Worm (Caenorhabditis elegans) whole organism, L4 larva: Measurements from ENCODE around the gene ddx-35.

Experiments used
- Y48G9A.11 ChIP-seq: fragments of 200-800 bp; sonication (Bioruptor generic); IDR thresholded peaks from 2 replicates; pipeline ENCODE4 v1.3.6; 2022; ENCODE audit warnings: missing genetic modification reagents, missing genetic modification characterization, missing compliant biosample characterization
- ces-1 ChIP-seq: fragments of 150-350 bp; sonication (generic microtip); optimal IDR thresholded peaks from 4 replicates; lab custom pipeline; 2014; ENCODE audit warnings: missing biosample characterization, missing genetic modification reagents, missing genetic modification characterization
- hmg-1.1 ChIP-seq: fragments of 200-800 bp; sonication (Bioruptor generic); IDR thresholded peaks from 2 replicates; pipeline ENCODE4 v1.3.6; 2022; ENCODE audit warnings: missing genetic modification reagents, missing genetic modification characterization, missing compliant biosample characterization
- lin-13 ChIP-seq: fragments of 150-350 bp; optimal IDR thresholded peaks from 2 replicates; lab custom pipeline; 2014; ENCODE audit warnings: missing biosample characterization, missing genetic modification reagents, missing genetic modification characterization
- lir-3 ChIP-seq: sonication (generic microtip); optimal IDR thresholded peaks from 2 replicates; lab custom pipeline; 2016; ENCODE audit warnings: mild to moderate bottlenecking, missing genetic modification characterization, missing compliant biosample characterization
- nhr-28 ChIP-seq: fragments of 150-350 bp; optimal IDR thresholded peaks from 2 replicates; lab custom pipeline; 2014; ENCODE audit warnings: missing biosample characterization, missing genetic modification characterization
- unc-62 ChIP-seq, 3 experiments: fragments of 150-350 bp in 1 of 3; sonication (generic microtip); optimal IDR thresholded peaks in 2 of 3; peaks in 1 of 3; 1 replicate in 1 of 3; 2 replicates in 2 of 3; lab custom pipeline; 2014 to 2017; ENCODE audit warnings: missing biosample characterization in 3 of 3, missing genetic modification characterization in 3 of 3, missing genetic modification reagents in 3 of 3, missing genotype in 1 of 3
- ztf-11 ChIP-seq: fragments of 150-350 bp; optimal IDR thresholded peaks from 2 replicates; lab custom pipeline; 2014; ENCODE audit warnings: missing biosample characterization, missing genetic modification characterization

ce11 chrIII:1579001-1579400 lies 24.8 kb upstream of the ddx-35 start:
- TF ChIP-seq ces-1 (GFP tag; lab: Kevin White, UChicago) (no peak), hmg-1.1 (no peak), lir-3 (tag; lab: Kevin White, UChicago) (no peak), nhr-28 (no peak), Y48G9A.11 (GFP tag; lab: Robert Waterston, UW) (no peak), ztf-11 (tag; lab: Kevin White, UChicago) (no peak), lin-13 (GFP tag; lab: Kevin White, UChicago) (no peak), unc-62 (GFP tag; optimal IDR thresholded peaks at IDR 0.05 in 1 of 2; lab: Kevin White, UChicago) (no peak), unc-62 (tag; optimal IDR thresholded peaks at IDR 0.05; lab: Kevin White, UChicago) (no peak)
